Fruit fly (Drosophila melanogaster): ENCODE measurements around the gene CG33287.

CG33287 gene

DNA sequence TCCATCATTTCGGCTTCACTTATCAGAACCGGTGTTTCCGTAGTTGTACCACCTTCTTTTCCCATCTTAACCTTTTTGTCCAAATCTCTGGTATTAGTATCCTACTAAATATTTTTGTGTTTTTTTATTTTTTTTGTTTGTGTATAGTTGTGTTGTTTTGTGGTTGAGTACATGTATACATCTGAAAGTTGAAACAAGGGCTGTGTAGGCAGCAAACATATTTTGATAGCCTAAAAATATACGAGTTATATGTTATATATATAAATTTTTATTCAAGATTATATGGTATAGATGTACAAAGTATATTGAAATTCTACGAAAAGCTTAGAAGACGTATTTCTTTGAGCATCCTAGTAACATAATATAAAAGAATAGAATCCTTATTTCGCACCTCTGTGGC lies at the start of gene CG33287:
Gene CG33287, minus strand, starts transcription at position 101 of the 400 bp plus-strand sequence.
- no peak for TF ChIP-seq noc (tag; optimal IDR thresholded peaks at IDR 0.05)

DNA sequence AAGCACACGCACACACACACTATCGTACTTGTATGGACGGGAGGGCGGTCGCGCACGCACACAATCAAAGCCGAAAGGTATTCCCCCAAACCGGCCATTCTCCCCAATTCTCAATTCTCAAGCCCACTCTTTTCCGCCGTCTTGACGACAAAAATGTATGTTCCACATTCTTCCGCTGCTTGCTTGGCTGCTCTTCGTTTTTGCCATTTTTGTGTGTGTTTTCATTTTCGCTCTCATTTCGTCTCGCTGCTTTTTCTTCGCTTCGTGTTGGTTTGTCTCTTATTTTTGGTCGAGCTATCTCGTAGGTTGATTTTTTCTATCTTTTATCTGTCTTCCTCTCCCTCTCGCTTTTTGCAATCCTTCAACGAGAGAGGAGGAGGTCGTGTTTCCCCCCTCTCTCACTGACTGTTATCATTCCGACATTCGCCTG lies 44.1 kb upstream of the CG33287 start:
- no peak for TF ChIP-seq noc (tag; optimal IDR thresholded peaks at IDR 0.05)

DNA sequence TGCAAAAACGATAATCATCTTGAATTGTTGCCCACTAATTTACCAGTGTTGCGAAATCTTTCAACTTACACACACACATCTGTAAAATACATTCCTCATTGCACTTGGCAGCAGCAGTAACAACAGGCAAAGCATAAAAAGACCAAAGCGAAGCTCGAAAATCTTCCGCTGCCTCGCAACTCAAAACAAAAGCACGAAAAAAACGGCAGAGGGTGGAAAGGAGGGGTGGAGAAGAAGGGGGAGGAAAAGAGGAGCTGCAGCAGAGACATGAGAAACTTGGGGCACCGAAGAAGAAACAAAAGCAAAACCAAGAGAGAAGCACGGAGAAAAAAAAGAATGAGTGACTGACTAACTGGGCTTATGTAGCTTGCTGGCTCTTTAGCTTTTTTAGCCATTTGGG lies 43.0 kb upstream of the CG33287 start:
- no peak for TF ChIP-seq noc (tag; optimal IDR thresholded peaks at IDR 0.05)

- TF ChIP-seq noc (tag; optimal IDR thresholded peaks at IDR 0.05), result no peak
Measured at dm6 chr3L:21011689-21012088, 41.2 kb upstream of the CG33287 start.

DNA sequence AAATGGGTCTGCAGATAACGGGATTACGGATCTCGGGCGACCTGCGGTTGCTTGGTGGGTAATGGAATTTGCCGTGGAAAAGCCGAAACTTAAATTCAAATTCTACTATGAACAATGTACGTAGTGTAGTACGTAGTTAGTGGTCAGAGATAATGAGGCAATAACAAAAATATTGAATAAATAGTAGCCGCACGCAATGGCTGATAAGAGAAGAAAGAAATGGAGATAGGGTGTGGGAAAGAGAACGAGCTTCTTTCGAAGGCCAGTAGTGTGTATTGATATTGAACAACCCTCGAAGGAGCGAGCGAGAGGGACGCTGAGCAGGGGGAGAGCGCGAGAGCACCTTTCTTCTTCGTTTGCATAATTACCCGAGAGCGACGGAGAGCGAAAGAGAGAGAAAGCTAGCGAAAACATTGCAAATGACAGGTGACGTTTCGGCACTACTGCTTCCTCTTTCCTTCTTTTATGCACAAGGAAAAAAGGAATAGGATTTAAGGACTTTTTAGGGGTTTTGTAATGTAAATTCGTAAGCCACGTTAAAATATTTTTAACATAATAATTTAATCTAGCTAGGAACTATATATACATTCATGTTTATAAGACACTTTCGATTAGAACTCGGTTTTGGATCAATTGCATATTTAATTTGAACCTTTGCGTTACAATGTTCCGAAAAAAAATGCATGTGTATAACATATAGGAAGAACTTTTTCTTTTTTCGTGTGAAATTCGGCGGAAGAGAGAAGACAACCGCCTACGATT lies 40.6 kb upstream of the CG33287 start:
- TF ChIP-seq noc (tag; optimal IDR thresholded peaks at IDR 0.05), result peak; percentile 17

- TF ChIP-seq noc (tag; optimal IDR thresholded peaks at IDR 0.05), result no peak
Measured at dm6 chr3L:21009405-21010120, 39.1 kb upstream of the CG33287 start.

DNA sequence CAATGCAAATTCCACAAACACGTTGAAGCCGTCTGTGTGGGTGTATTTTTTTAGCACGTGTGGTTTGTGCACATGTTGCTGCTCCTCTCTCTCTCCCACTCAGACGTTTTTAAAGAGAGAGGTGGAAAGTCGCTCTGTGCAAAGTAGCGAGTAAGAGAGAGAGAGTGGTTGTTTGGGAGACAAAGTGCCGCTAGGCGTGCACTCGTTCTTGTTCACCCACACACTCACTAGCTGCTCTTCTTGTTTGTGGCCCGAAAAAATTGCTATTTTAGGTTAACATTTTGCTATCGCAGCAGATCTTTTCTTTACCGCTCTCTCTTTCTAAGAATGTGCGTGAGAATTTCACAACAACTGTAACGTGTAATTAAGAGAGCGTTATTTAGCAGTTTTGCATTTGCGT lies 38.4 kb upstream of the CG33287 start:
- no peak for TF ChIP-seq noc (tag; optimal IDR thresholded peaks at IDR 0.05)

DNA sequence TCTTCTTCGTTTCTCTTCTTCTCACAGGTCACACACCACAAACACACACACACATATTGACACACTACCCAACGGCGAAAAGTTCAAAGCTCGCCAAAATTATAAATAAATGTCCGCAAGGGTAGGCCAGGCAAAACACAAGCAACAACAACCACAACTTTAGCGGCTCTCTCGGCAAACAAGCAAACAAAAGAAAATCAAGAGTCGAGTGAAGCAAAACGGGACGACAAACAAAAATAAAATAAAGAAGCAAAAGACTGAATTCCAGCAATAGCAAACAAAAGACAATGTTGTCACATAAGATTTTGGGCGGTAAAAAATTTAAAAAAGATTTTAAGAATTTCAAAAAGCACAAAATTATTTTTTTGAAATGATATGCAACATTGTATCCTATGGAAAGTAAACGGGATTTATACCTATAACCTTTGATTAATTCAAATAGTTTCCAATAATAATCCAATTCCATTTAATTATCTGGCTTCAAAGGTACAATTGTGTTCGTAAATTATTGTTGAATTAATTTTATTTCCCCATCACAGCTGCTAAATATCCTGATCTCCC lies 37.9 kb upstream of the CG33287 start:
- no peak for TF ChIP-seq noc (tag; optimal IDR thresholded peaks at IDR 0.05)

DNA sequence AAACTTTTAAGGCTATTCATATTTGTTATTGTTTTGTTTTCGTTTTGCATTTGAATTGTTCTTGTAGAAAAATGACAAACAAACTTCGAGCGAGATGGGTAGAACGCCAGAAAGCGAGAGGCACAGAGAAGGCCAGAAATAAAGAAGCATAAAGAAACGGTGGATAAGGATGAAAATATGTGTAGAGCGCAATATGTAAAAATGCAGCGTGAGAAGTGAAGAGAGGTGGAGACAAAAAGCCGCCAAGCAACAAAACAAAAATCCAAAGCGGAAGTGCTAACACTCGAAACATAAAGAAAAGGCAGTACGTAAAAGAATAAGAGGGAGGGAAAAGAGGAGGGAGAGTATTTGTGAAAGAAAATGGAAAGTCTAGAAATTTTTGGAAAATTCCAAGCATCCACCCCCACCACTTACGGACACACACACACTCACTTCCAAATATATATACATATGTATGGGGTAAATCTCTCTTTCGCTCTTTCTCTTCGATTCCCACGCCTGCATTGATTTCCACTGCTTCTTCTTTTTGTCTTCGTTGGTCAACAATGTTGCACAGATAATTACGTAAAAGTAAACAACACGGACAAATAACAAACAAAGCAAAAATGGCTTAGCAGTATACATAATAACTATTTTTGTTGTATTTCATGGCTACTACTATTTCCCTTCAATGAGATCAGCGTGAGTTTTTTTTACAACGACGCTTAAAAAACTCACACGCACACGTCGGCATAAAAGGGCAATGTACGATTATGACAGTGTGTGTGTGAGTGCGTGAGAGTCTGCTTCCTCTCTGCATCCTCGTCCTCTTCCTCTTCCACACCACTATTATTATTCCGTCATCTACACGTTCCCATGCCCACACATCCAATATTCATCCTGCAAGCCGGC lies 37.1 kb upstream of the CG33287 start:
- no peak for TF ChIP-seq noc (tag; optimal IDR thresholded peaks at IDR 0.05)

- no peak for TF ChIP-seq noc (tag; optimal IDR thresholded peaks at IDR 0.05)
Measured at dm6 chr3L:20999639-21000038, 29.2 kb upstream of the CG33287 start.

DNA sequence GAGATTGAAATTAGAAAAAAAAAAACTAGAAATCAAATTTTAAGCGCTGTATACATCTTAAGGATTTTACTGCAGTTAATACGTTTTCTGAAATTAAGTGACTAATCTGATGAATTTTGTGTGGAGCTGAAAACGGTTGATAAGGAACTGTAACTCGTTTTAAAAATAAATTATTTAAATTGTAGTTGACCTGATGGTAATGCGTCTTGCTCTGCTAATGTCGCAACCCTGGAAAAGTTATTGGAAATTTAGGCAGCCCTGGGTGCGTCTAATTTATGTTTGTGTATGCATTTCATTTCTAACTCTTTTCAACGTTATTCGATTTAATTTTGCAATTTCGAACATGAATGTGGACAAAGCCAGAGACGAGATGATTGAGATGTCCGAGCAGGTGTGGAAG lies 20.9 kb upstream of the CG33287 start, which contains the start of gene CG12984:
Gene CG12984, plus strand, starts transcription at position 301 of the 400 bp plus-strand sequence.
- TF ChIP-seq noc (tag; optimal IDR thresholded peaks at IDR 0.05), result no peak

DNA sequence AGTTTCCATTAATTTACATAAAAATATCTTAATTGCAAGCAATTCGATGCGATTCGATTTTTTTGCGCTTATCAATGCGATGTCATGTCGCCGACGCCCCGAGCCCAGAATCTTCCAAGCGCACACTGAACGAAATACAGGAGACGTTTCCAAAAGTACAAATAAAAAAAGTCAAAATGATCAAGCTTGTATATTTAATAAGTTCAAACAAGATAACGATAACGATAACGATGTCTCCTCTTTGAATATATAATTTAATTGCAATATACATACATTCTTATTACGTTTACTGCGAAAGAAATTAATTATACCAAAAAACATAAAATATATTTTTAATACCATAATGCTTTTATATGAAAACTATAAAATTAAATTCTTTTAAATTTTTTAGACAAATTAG lies 19.8 kb upstream of the CG33287 start:
- no peak for TF ChIP-seq noc (tag; optimal IDR thresholded peaks at IDR 0.05)

DNA sequence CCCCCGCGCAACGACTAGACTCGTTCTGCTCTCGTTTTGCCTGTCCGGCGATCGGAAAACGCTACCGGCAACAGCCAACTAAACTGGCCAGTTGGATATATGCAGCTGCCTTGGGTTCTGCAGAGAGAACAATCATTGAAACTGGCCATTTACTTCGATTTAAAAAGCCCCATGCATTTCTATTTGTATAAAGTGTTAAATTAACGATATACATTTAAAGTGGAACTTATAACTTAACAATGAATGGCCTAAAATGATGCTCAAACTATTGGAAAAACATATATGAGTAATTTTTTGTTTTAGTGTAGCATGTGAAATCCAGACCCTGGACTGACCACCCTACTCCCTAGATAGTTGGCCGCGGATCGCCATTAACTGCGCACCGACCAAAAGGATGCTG lies 18.4 kb upstream of the CG33287 start:
- no peak for TF ChIP-seq noc (tag; optimal IDR thresholded peaks at IDR 0.05)

- no peak for TF ChIP-seq noc (tag; optimal IDR thresholded peaks at IDR 0.05)
Measured at dm6 chr3L:20987895-20988294, 17.4 kb upstream of the CG33287 start.

DNA sequence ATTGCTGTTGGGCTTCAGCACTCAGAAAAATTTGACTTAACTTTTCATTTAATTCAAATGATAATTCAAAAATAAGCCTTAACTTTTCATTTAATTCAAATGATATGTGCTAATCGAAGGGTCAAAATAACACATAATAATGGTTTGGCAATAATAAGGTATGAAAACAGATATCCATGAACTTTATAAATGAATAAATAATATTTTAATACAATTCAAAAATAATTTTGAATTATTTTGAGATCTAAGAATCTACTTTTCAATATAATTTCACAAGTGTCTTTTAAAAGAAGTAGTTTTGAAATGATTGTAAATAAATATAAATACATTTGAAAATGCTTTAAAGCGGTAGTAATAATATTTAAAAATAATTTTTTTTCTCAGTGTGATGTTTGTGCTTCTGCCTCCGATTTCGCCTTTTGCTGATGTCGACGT lies 16.5 kb upstream of the CG33287 start:
- TF ChIP-seq noc (tag; optimal IDR thresholded peaks at IDR 0.05), result no peak

Measured in whole organism, larva.